Worm (Caenorhabditis elegans) whole organism, young adult: ENCODE measurements around the gene wdr-37.

Experiments
- B0035.1 ChIP-seq: sonication (generic microtip); optimal IDR thresholded peaks from 2 replicates; lab custom pipeline; 2016; ENCODE audit warnings: missing genetic modification characterization, mild to moderate bottlenecking, missing compliant biosample characterization, missing genotype, missing genetic modification reagents
- D2030.7 ChIP-seq: fragments of 200-800 bp; sonication (Bioruptor generic); IDR thresholded peaks from 2 replicates; pipeline ENCODE4 v1.3.6; 2022; ENCODE audit warnings: missing genetic modification reagents, missing genetic modification characterization, missing compliant biosample characterization
- F10E7.11 ChIP-seq: sonication (generic microtip); optimal IDR thresholded peaks from 2 replicates; lab custom pipeline; 2017; ENCODE audit warnings: mild to moderate bottlenecking, missing genetic modification characterization, moderate library complexity, missing compliant biosample characterization
- F22D6.2 ChIP-seq: sonication (generic microtip); optimal IDR thresholded peaks from 2 replicates; lab custom pipeline; 2016; ENCODE audit warnings: mild to moderate bottlenecking, missing genetic modification characterization, missing compliant biosample characterization
- F52B5.7 ChIP-seq: sonication (generic microtip); optimal IDR thresholded peaks from 2 replicates; lab custom pipeline; 2016; ENCODE audit warnings: mild to moderate bottlenecking, missing genetic modification characterization, missing compliant biosample characterization
- F55B11.4 ChIP-seq: sonication (generic microtip); optimal IDR thresholded peaks from 2 replicates; lab custom pipeline; 2016; ENCODE audit warnings: missing compliant biosample characterization, missing genetic modification characterization, borderline replicate concordance; ENCODE audit not compliant: insufficient read depth
- K11D2.4 ChIP-seq: fragments of 200-800 bp; sonication (Bioruptor generic); IDR thresholded peaks from 2 replicates; pipeline ENCODE4 v1.3.6; 2022; ENCODE audit warnings: missing genetic modification reagents, missing genetic modification characterization, missing compliant biosample characterization
- T26A5.8 ChIP-seq: sonication (generic microtip); optimal IDR thresholded peaks from 2 replicates; lab custom pipeline; 2016; ENCODE audit warnings: missing genetic modification characterization, missing compliant biosample characterization
- Y53G8AR.9 ChIP-seq: fragments of 200-800 bp; sonication (Bioruptor generic); conservative IDR thresholded peaks from 2 replicates; pipeline ENCODE4 v1.3.6; 2022; ENCODE audit warnings: missing genetic modification reagents, missing genetic modification characterization, missing compliant biosample characterization
- atf-7 ChIP-seq: sonication (generic microtip); optimal IDR thresholded peaks from 2 replicates; lab custom pipeline; 2017; ENCODE audit warnings: mild to moderate bottlenecking, missing genetic modification characterization, missing compliant biosample characterization
- athp-1 ChIP-seq: sonication (generic microtip); optimal IDR thresholded peaks from 2 replicates; lab custom pipeline; 2017; ENCODE audit warnings: mild to moderate bottlenecking, missing genetic modification characterization, missing compliant biosample characterization
- cebp-1 ChIP-seq, 2 experiments: fragments of 200-800 bp in 1 of 2; sonication (Bioruptor generic) in 1 of 2; sonication (generic microtip) in 1 of 2; IDR thresholded peaks in 1 of 2; optimal IDR thresholded peaks in 1 of 2; 2 replicates each; pipeline versions ENCODE4 v1.3.6 to Lab custom; 2017 to 2022; ENCODE audit warnings: missing compliant biosample characterization in 2 of 2, missing genetic modification characterization in 2 of 2, mild to moderate bottlenecking in 1 of 2, missing genetic modification reagents in 1 of 2, moderate library complexity in 1 of 2
- ceh-100 ChIP-seq: fragments of 200-800 bp; sonication (Bioruptor generic); IDR thresholded peaks from 2 replicates; pipeline ENCODE4 v1.3.6; 2022; ENCODE audit warnings: missing genetic modification reagents, missing genetic modification characterization, missing compliant biosample characterization
- ceh-27 ChIP-seq: fragments of 200-800 bp; sonication (Bioruptor generic); optimal IDR thresholded peaks from 2 replicates; lab custom pipeline; 2018; ENCODE audit warnings: mild to moderate bottlenecking, missing genetic modification characterization, moderate library complexity, missing compliant biosample characterization
- ceh-79 ChIP-seq: sonication (generic microtip); optimal IDR thresholded peaks from 2 replicates; lab custom pipeline; 2017; ENCODE audit warnings: mild to moderate bottlenecking, missing genetic modification characterization, missing compliant biosample characterization
- die-1 ChIP-seq: sonication (generic microtip); optimal IDR thresholded peaks from 2 replicates; lab custom pipeline; 2016; ENCODE audit warnings: missing genotype, mild to moderate bottlenecking, missing genetic modification characterization, missing compliant biosample characterization
- dpl-1 ChIP-seq: fragments of 150-350 bp; optimal IDR thresholded peaks from 2 replicates; lab custom pipeline; 2014; ENCODE audit warnings: missing biosample characterization, missing genetic modification reagents, missing genetic modification characterization
- ekl-4 ChIP-seq: fragments of 200-800 bp; sonication (Bioruptor generic); IDR thresholded peaks from 2 replicates; pipeline ENCODE4 v1.3.6; 2022; ENCODE audit warnings: missing genetic modification reagents, missing genetic modification characterization, missing compliant biosample characterization
- ets-4 ChIP-seq: fragments of 200-800 bp; sonication (Bioruptor generic); optimal IDR thresholded peaks from 2 replicates; lab custom pipeline; 2018; ENCODE audit warnings: mild to moderate bottlenecking, missing genetic modification characterization, missing compliant biosample characterization
- fkh-3 ChIP-seq: sonication (generic microtip); optimal IDR thresholded peaks from 2 replicates; lab custom pipeline; 2016; ENCODE audit warnings: mild to moderate bottlenecking, missing genetic modification characterization, missing compliant biosample characterization
- him-1 ChIP-seq: sonication (generic microtip); optimal IDR thresholded peaks from 2 replicates; lab custom pipeline; 2016; ENCODE audit warnings: missing genotype, missing genetic modification reagents, missing genetic modification characterization, missing compliant biosample characterization
- hlh-12 ChIP-seq: sonication (generic microtip); optimal IDR thresholded peaks from 2 replicates; lab custom pipeline; 2016; ENCODE audit warnings: missing genetic modification characterization, missing compliant biosample characterization
- hmg-1.2 ChIP-seq: fragments of 200-800 bp; sonication (Bioruptor generic); IDR thresholded peaks from 2 replicates; pipeline ENCODE4 v1.3.6; 2022; ENCODE audit warnings: missing genetic modification reagents, missing genetic modification characterization, missing compliant biosample characterization
- hmg-20 ChIP-seq: fragments of 200-800 bp; sonication (Bioruptor generic); IDR thresholded peaks from 2 replicates; pipeline ENCODE4 v1.3.6; 2022; ENCODE audit warnings: missing genetic modification reagents, missing genetic modification characterization, missing compliant biosample characterization
- hrde-1 ChIP-seq: sonication (generic microtip); optimal IDR thresholded peaks from 2 replicates; lab custom pipeline; 2016; ENCODE audit warnings: missing genetic modification characterization, mild to moderate bottlenecking, missing compliant biosample characterization, moderate library complexity, missing genotype, missing genetic modification reagents, borderline replicate concordance
- hsf-1 ChIP-seq: fragments of 200-800 bp; sonication (Bioruptor generic); IDR thresholded peaks from 2 replicates; pipeline ENCODE4 v1.3.6; 2022; ENCODE audit warnings: missing genetic modification reagents, missing genetic modification characterization, missing compliant biosample characterization
- lin-35 ChIP-seq, 3 experiments: fragments of 150-350 bp in 2 of 3; sonication (generic microtip) in 1 of 3; optimal IDR thresholded peaks; 2 replicates each; lab custom pipeline; 2014 to 2018; ENCODE audit warnings: missing biosample characterization in 3 of 3, missing genetic modification characterization in 3 of 3, missing genetic modification reagents in 3 of 3
- lsy-27 ChIP-seq: sonication (generic microtip); optimal IDR thresholded peaks from 2 replicates; lab custom pipeline; 2017; ENCODE audit warnings: missing genetic modification characterization, mild to moderate bottlenecking, missing compliant biosample characterization, antibody characterized with exemption, missing genotype, borderline replicate concordance; ENCODE audit not compliant: insufficient read depth
- madf-6 ChIP-seq: fragments of 200-800 bp; sonication (Bioruptor generic); IDR thresholded peaks from 2 replicates; pipeline ENCODE4 v1.3.6; 2022; ENCODE audit warnings: missing genetic modification reagents, missing genetic modification characterization, missing compliant biosample characterization
- mes-4 ChIP-seq: sonication (generic microtip); optimal IDR thresholded peaks from 2 replicates; lab custom pipeline; 2016; ENCODE audit warnings: missing genotype, missing genetic modification characterization, missing compliant biosample characterization
- nfya-2 ChIP-seq: fragments of 200-800 bp; sonication (Bioruptor generic); IDR thresholded peaks from 2 replicates; pipeline ENCODE4 v1.3.6; 2022; ENCODE audit warnings: missing genetic modification reagents, missing genetic modification characterization, missing compliant biosample characterization
- nfyb-1 ChIP-seq: fragments of 200-800 bp; sonication (Bioruptor generic); IDR thresholded peaks from 2 replicates; pipeline ENCODE4 v1.3.6; 2022; ENCODE audit warnings: missing genetic modification reagents, missing genetic modification characterization, missing compliant biosample characterization
- nhr-90 ChIP-seq: sonication (generic microtip); optimal IDR thresholded peaks from 2 replicates; lab custom pipeline; 2016; ENCODE audit warnings: missing genotype, mild to moderate bottlenecking, missing genetic modification characterization, missing compliant biosample characterization
- pha-4 ChIP-seq: fragments of 150-350 bp; sonication (generic microtip); optimal IDR thresholded peaks from 2 replicates; lab custom pipeline; 2014; ENCODE audit warnings: missing biosample characterization, missing genetic modification reagents, missing genetic modification characterization
- rcor-1 ChIP-seq: fragments of 200-800 bp; sonication (Bioruptor generic); IDR thresholded peaks from 2 replicates; pipeline ENCODE4 v1.3.6; 2022; ENCODE audit warnings: missing genetic modification reagents, missing genetic modification characterization, missing compliant biosample characterization
- rec-8 ChIP-seq, 2 experiments: sonication (generic microtip); optimal IDR thresholded peaks; 2 replicates each; lab custom pipeline; 2016; ENCODE audit warnings: mild to moderate bottlenecking in 2 of 2, missing genetic modification characterization in 2 of 2, missing genetic modification reagents in 2 of 2, missing genotype in 2 of 2, missing biosample characterization in 1 of 2, missing compliant biosample characterization in 1 of 2, moderate library complexity in 1 of 2
- repo-1 ChIP-seq: sonication (generic microtip); optimal IDR thresholded peaks from 2 replicates; lab custom pipeline; 2017; ENCODE audit warnings: mild to moderate bottlenecking, missing genetic modification characterization, missing compliant biosample characterization
- rpc-1 ChIP-seq, 2 experiments: fragments of 150-350 bp in 1 of 2; sonication (generic microtip) in 1 of 2; optimal IDR thresholded peaks; 2 replicates each; lab custom pipeline; 2014 to 2018; ENCODE audit warnings: missing biosample characterization in 1 of 2, missing genetic modification characterization in 1 of 2, missing genetic modification reagents in 1 of 2, missing genotype in 1 of 2
- snpc-3.4 ChIP-seq: sonication (generic microtip); optimal IDR thresholded peaks from 2 replicates; lab custom pipeline; 2017; ENCODE audit warnings: missing genetic modification characterization, mild to moderate bottlenecking, missing compliant biosample characterization, antibody characterized with exemption, moderate library complexity, missing genotype, missing genetic modification reagents
- tbx-9 ChIP-seq: sonication (generic microtip); optimal IDR thresholded peaks from 2 replicates; lab custom pipeline; 2016; ENCODE audit warnings: borderline replicate concordance, missing genetic modification characterization, inconsistent platforms, missing compliant biosample characterization
- tlf-1 ChIP-seq: fragments of 200-800 bp; sonication (Bioruptor generic); optimal IDR thresholded peaks from 2 replicates; lab custom pipeline; 2018; ENCODE audit warnings: mild to moderate bottlenecking, missing genetic modification characterization, missing compliant biosample characterization
- unc-62 ChIP-seq: fragments of 150-350 bp; optimal IDR thresholded peaks from 2 replicates; lab custom pipeline; 2014; ENCODE audit warnings: missing biosample characterization, missing genetic modification reagents, missing genetic modification characterization
- xnd-1 ChIP-seq: sonication (generic microtip); optimal IDR thresholded peaks from 2 replicates; lab custom pipeline; 2016; ENCODE audit warnings: missing genotype, missing genetic modification reagents, missing genetic modification characterization, missing compliant biosample characterization
- zfh-2 ChIP-seq: fragments of 200-800 bp; sonication (Bioruptor generic); conservative IDR thresholded peaks from 2 replicates; pipeline ENCODE4 v1.3.6; 2022; ENCODE audit warnings: missing genetic modification reagents, missing genetic modification characterization, missing compliant biosample characterization
- zim-3 ChIP-seq: sonication (generic microtip); optimal IDR thresholded peaks from 2 replicates; lab custom pipeline; 2017; ENCODE audit warnings: mild to moderate bottlenecking, missing genetic modification characterization, moderate library complexity, missing compliant biosample characterization
- ztf-3 ChIP-seq: fragments of 200-800 bp; sonication (Bioruptor generic); optimal IDR thresholded peaks from 2 replicates; lab custom pipeline; 2018; ENCODE audit warnings: mild to moderate bottlenecking, missing genetic modification characterization, missing compliant biosample characterization

Gene wdr-37

ce11 chrIII:5601999-5602398, 2.1 kb upstream of the wdr-37 start:
- peak; percentile 77; the same call in 1 of the 2 replicates for TF ChIP-seq ekl-4 (GFP tag; lab: Robert Waterston, UW)
- TF ChIP-seq ets-4 (GFP tag; lab: Kevin White, UChicago), result peak; percentile 84
- TF ChIP-seq ceh-27, result peak; percentile 82
- peak; percentile 70 for TF ChIP-seq D2030.7 (GFP tag; lab: Robert Waterston, UW)
- TF ChIP-seq fkh-3, result peak; percentile 59
- peak; percentile 93 for TF ChIP-seq athp-1
- peak; percentile 13 for TF ChIP-seq tbx-9
- TF ChIP-seq ceh-79, result peak; percentile 65
- peak in 1 of 3 experiments; percentile 57 for TF ChIP-seq lin-35 (GFP tag; optimal IDR thresholded peaks at IDR 0.05; lab: Kevin White, UChicago)
- TF ChIP-seq ceh-100 (GFP tag; lab: Robert Waterston, UW), result peak; percentile 54; the same call in 1 of the 2 replicates
- peak; percentile 74 for TF ChIP-seq ztf-3 (GFP tag; lab: Kevin White, UChicago)
- 0 out of 2 replicates have a peak, but pooled peaks have one; percentile 48 for TF ChIP-seq cebp-1 (GFP tag; IDR thresholded peaks at IDR 0.05; lab: Robert Waterston, UW)
- peak; percentile 76 for TF ChIP-seq cebp-1 (tag; optimal IDR thresholded peaks at IDR 0.05; lab: Kevin White, UChicago)
- TF ChIP-seq hrde-1 (tag; lab: Kevin White, UChicago), result peak; percentile 77
- TF ChIP-seq rec-8 (tag; optimal IDR thresholded peaks at IDR 0.05; lab: Kevin White, UChicago), result peak; percentile 77 to 91
- TF ChIP-seq zim-3 (tag; lab: Kevin White, UChicago), result peak; percentile 87
- peak; percentile 70 for TF ChIP-seq hmg-1.2 (GFP tag; lab: Robert Waterston, UW)
- TF ChIP-seq B0035.1 (tag; lab: Kevin White, UChicago), result peak; percentile 36
- peak; percentile 52 for TF ChIP-seq him-1 (tag; lab: Kevin White, UChicago)
- TF ChIP-seq mes-4 (tag; lab: Kevin White, UChicago), result peak; percentile 87
- TF ChIP-seq die-1 (tag; lab: Kevin White, UChicago), result peak; percentile 88
- TF ChIP-seq atf-7 (tag; lab: Kevin White, UChicago), result peak; percentile 76
- peak; percentile 94 for TF ChIP-seq nfyb-1
- peak; percentile 77; the same call in 1 of the 2 replicates for TF ChIP-seq hmg-20
- TF ChIP-seq unc-62, result no peak
- TF ChIP-seq F22D6.2 (tag; lab: Kevin White, UChicago), result peak; percentile 64
- peak; percentile 94 for TF ChIP-seq F52B5.7
- TF ChIP-seq F10E7.11, result peak; percentile 81
- peak; percentile 77 for TF ChIP-seq rpc-1 (optimal IDR thresholded peaks at IDR 0.05; lab: Kevin White, UChicago)
- TF ChIP-seq rpc-1 (tag; optimal IDR thresholded peaks at IDR 0.05; lab: Kevin White, UChicago), result peak; percentile 89
- TF ChIP-seq K11D2.4 (GFP tag; lab: Robert Waterston, UW), result 0 out of 2 replicates have a peak, but pooled peaks have one; percentile 49
- no peak for TF ChIP-seq xnd-1 (tag; lab: Kevin White, UChicago)
- TF ChIP-seq madf-6 (GFP tag; lab: Robert Waterston, UW), result peak; percentile 77
- TF ChIP-seq Y53G8AR.9, result peak; percentile 68
- peak; percentile 88 for TF ChIP-seq repo-1 (tag; lab: Kevin White, UChicago)
- TF ChIP-seq rcor-1 (GFP tag; lab: Robert Waterston, UW), result peak; percentile 81
- TF ChIP-seq T26A5.8, result peak; percentile 76
- TF ChIP-seq nfya-2 (GFP tag; lab: Robert Waterston, UW), result 0 out of 2 replicates have a peak, but pooled peaks have one; percentile 67
- peak; percentile 92 for TF ChIP-seq nhr-90 (tag; lab: Kevin White, UChicago)
- no peak for TF ChIP-seq F55B11.4 (tag; lab: Kevin White, UChicago)
- TF ChIP-seq tlf-1 (GFP tag; lab: Kevin White, UChicago), result peak; percentile 74
- no peak for TF ChIP-seq hlh-12 (tag; lab: Kevin White, UChicago)
- peak; percentile 33; the same call in 1 of the 2 replicates for TF ChIP-seq hsf-1
- no peak for TF ChIP-seq pha-4
- no peak for TF ChIP-seq lsy-27 (tag; lab: Kevin White, UChicago)
- peak; percentile 72 for TF ChIP-seq snpc-3.4
- TF ChIP-seq dpl-1 (GFP tag; lab: Kevin White, UChicago), result no peak
- TF ChIP-seq zfh-2 (GFP tag; lab: Robert Waterston, UW), result peak; percentile 51; the same call in 1 of the 2 replicates
